Worm (Caenorhabditis elegans): ENCODE results near the gene tap-1.

Gene tap-1

DNA sequence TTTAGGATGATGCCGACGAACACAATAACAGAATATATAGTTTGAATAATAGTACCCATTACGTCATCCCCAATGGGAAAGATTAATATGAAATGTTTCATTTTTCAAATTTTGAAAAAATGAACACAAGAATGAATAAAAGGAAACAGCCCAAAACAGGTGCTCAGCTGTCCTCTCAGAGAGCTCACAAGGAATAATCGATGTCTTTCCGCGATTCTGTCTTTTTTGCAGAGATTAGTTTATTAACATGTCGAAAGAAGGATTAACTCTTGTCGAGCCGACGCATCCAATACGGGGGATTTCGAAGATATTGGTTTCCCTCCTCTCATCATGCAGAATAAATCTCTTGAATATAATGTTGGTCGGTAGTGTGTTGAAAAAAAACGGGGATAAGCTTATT lies 39.4 kb downstream of the tap-1 start, which contains the start of gene F54E4.2:
TSS of gene F54E4.2 (minus strand) at position 101 of the 400 bp plus-strand sequence.
- peak in 1 of 2 experiments; percentile 51 for TF ChIP-seq unc-62 (GFP tag; optimal IDR thresholded peaks at IDR 0.05 in 1 of 2)
- TF ChIP-seq unc-62 (tag; optimal IDR thresholded peaks at IDR 0.05) = no peak
- no peak for TF ChIP-seq php-3 (GFP tag; IDR thresholded peaks at IDR 0.05)

DNA sequence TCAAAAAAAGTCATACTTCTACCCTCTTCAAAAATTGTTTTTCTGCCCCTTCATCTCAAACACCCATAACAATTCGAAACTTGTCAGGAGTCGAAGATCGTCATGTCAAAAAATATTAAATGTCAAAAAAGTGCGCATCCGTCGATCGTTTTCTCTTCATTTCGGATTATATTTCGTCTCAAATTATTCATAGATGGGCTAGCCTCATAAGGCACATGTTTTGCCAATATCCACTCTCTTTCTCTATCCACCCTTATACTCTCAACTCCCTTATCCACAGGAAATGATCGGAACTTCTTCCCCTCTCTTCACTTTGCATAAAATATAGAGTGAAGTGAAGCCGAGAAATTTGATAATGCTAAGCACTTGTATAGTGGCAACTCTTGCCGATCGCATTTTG lies 44.3 kb downstream of the tap-1 start:
- TF ChIP-seq F37D6.2 (tag; optimal IDR thresholded peaks at IDR 0.05) = no peak
- TF ChIP-seq madf-9 (GFP tag; conservative IDR thresholded peaks at IDR 0.05) = no peak
- no peak for TF ChIP-seq ceh-82 (tag; optimal IDR thresholded peaks at IDR 0.05)
- TF ChIP-seq daf-16 (GFP tag; optimal IDR thresholded peaks at IDR 0.05) = no peak
- no peak for TF ChIP-seq daf-16 (tag; optimal IDR thresholded peaks at IDR 0.05)
- no peak for TF ChIP-seq nhr-111 (GFP tag; optimal IDR thresholded peaks at IDR 0.05)
- TF ChIP-seq fkh-10 (GFP tag; optimal IDR thresholded peaks at IDR 0.05) = peak; percentile 27
- no peak for TF ChIP-seq unc-39 (tag; optimal IDR thresholded peaks at IDR 0.05)
- TF ChIP-seq ZK337.2 (GFP tag; IDR thresholded peaks at IDR 0.05) = no peak
- peak in 1 of 2 experiments; percentile 98 for TF ChIP-seq unc-62 (GFP tag; optimal IDR thresholded peaks at IDR 0.05 in 1 of 2)
- no peak for TF ChIP-seq unc-62 (tag; optimal IDR thresholded peaks at IDR 0.05)

DNA sequence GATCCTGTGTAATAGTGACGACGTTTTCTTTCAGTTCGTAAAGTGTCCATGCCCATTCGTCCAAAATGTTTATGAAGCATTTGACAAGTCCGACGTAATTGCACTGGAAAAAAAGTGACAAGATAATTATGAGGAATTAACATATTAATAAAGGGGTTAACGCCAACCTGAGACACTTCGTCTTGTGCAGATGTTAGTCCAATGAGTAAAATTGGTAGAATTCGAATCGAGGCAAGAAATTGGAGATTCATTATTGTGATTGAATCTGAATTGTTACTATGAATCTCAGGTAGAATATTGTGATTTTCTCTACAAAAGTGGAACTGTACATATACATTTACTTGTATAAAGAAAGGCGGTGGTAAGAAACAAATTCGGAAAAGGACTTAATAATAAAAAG lies 46.7 kb downstream of the tap-1 start, which contains the start of gene F54E4.3:
TSS of gene F54E4.3 (minus strand) at position 265 of the 400 bp plus-strand sequence.
- TF ChIP-seq unc-130 (GFP tag; optimal IDR thresholded peaks at IDR 0.05) = no peak
- TF ChIP-seq snpc-4 (tag; optimal IDR thresholded peaks at IDR 0.05) = no peak
- no peak for TF ChIP-seq tag-97 (GFP tag; IDR thresholded peaks at IDR 0.05)
- TF ChIP-seq gei-8 (GFP tag; optimal IDR thresholded peaks at IDR 0.05) = no peak
- peak in 1 of 2 experiments; percentile 95 for TF ChIP-seq unc-62 (GFP tag; optimal IDR thresholded peaks at IDR 0.05 in 1 of 2)
- no peak for TF ChIP-seq unc-62 (tag; optimal IDR thresholded peaks at IDR 0.05)
- no peak for TF ChIP-seq mep-1 (tag; optimal IDR thresholded peaks at IDR 0.05)

ce11 chrX:14636712-14637111 lies 47.3 kb downstream of the tap-1 start:
- TF ChIP-seq lim-7 (GFP tag; IDR thresholded peaks at IDR 0.05) (no peak), sdz-12 (GFP tag; optimal IDR thresholded peaks at IDR 0.05) (no peak), D1046.2 (GFP tag; IDR thresholded peaks at IDR 0.05) (no peak), F10B5.3 (tag; optimal IDR thresholded peaks at IDR 0.05) (no peak), lin-38 (GFP tag; IDR thresholded peaks at IDR 0.05) (no peak), fkh-10 (GFP tag; optimal IDR thresholded peaks at IDR 0.05) (no peak), unc-39 (tag; optimal IDR thresholded peaks at IDR 0.05) (no peak), T26A8.4 (GFP tag; IDR thresholded peaks at IDR 0.05) (no peak), R02D3.7 (tag; optimal IDR thresholded peaks at IDR 0.05) (no peak), lin-13 (GFP tag; optimal IDR thresholded peaks at IDR 0.05) (no peak), snpc-4 (tag; optimal IDR thresholded peaks at IDR 0.05) (no peak), nhr-102 (tag; optimal IDR thresholded peaks at IDR 0.05) (no peak), ceh-82 (tag; optimal IDR thresholded peaks at IDR 0.05) (no peak), aly-2 (tag; optimal IDR thresholded peaks at IDR 0.05) (no peak), Y75B8A.6 (GFP tag; IDR thresholded peaks at IDR 0.05) (no peak), Y48G9A.11 (GFP tag; IDR thresholded peaks at IDR 0.05) (no peak), ztf-11 (tag; optimal IDR thresholded peaks at IDR 0.05) (no peak), spr-3 (GFP tag; optimal IDR thresholded peaks at IDR 0.05) (no peak), zfp-2 (tag; optimal IDR thresholded peaks at IDR 0.05) (no peak), daf-16 (GFP tag; optimal IDR thresholded peaks at IDR 0.05) (no peak), daf-16 (tag; optimal IDR thresholded peaks at IDR 0.05) (no peak), F37D6.2 (tag; optimal IDR thresholded peaks at IDR 0.05) (no peak), daf-8 (GFP tag; IDR thresholded peaks at IDR 0.05) (no peak), Y5F2A.4 (GFP tag; optimal IDR thresholded peaks at IDR 0.05) (no peak), zip-2 (tag; optimal IDR thresholded peaks at IDR 0.05) (no peak), dpl-1 (GFP tag; optimal IDR thresholded peaks at IDR 0.05) (no peak), hlh-11 (tag; optimal IDR thresholded peaks at IDR 0.05) (no peak), nhr-42 (GFP tag; IDR thresholded peaks at IDR 0.05) (no peak), nhr-25 (tag; optimal IDR thresholded peaks at IDR 0.05; ENCODE audit: borderline replicate concordance, insufficient read depth) (no peak), vab-7 (GFP tag; IDR thresholded peaks at IDR 0.05) (no peak), ctbp-1 (GFP tag; IDR thresholded peaks at IDR 0.05) (peak; percentile 68; the same call in 1 of the 2 replicates), hif-1 (tag; optimal IDR thresholded peaks at IDR 0.05) (peak in 1 of 2 experiments; percentile 34), set-16 (GFP tag; IDR thresholded peaks at IDR 0.05) (peak; percentile 86), F49E8.2 (tag; optimal IDR thresholded peaks at IDR 0.05; ENCODE audit: borderline replicate concordance) (no peak), lin-39 (tag; optimal IDR thresholded peaks at IDR 0.05) (no peak)

All from whole organism, L4 larva.